Fruit fly (Drosophila melanogaster) whole organism, pupa: Measurements from ENCODE around the gene CG32263.

Experiments used
- CG10348 ChIP-seq: fragments of 200-800 bp; sonication (Bioruptor generic); IDR thresholded peaks from 2 replicates; pipeline ENCODE4 v1.3.6; 2022; ENCODE audit warnings: missing biosample characterization, missing genetic modification characterization
- CG13204 ChIP-seq: fragments of 200-800 bp; sonication (Bioruptor generic); optimal IDR thresholded peaks from 2 replicates; lab custom pipeline; 2018; ENCODE audit warnings: missing biosample characterization, mild to moderate bottlenecking, missing genetic modification characterization, moderate library complexity
- CG15710 ChIP-seq: fragments of 200-800 bp; sonication (Bioruptor generic); optimal IDR thresholded peaks from 2 replicates; lab custom pipeline; 2018; ENCODE audit warnings: missing biosample characterization, mild to moderate bottlenecking, missing genetic modification characterization, moderate library complexity
- CG8301 ChIP-seq: fragments of 200-800 bp; sonication (Bioruptor generic); optimal IDR thresholded peaks from 2 replicates; lab custom pipeline; 2018; ENCODE audit warnings: missing biosample characterization, mild to moderate bottlenecking, missing genetic modification characterization
- D1 ChIP-seq: fragments of 200-800 bp; sonication (Bioruptor generic); optimal IDR thresholded peaks from 2 replicates; lab custom pipeline; 2018; ENCODE audit warnings: missing biosample characterization, mild to moderate bottlenecking, missing genetic modification characterization, moderate library complexity
- EcR ChIP-seq: fragments of 200-800 bp; sonication (Bioruptor generic); optimal IDR thresholded peaks from 3 replicates; lab custom pipeline; 2019; ENCODE audit warnings: missing biosample characterization, missing genetic modification characterization, mild to moderate bottlenecking, moderate library complexity, missing genetic modification reagents
- Ets98B ChIP-seq: fragments of 200-800 bp; sonication (Bioruptor generic); IDR thresholded peaks from 2 replicates; pipeline ENCODE4 v1.3.6; 2022; ENCODE audit warnings: missing biosample characterization, missing genetic modification characterization
- Pif1A ChIP-seq: fragments of 200-800 bp; sonication (Bioruptor generic); optimal IDR thresholded peaks from 3 replicates; lab custom pipeline; 2016; ENCODE audit warnings: missing biosample characterization, missing genetic modification characterization
- fd96Ca ChIP-seq: fragments of 200-800 bp; sonication (Bioruptor generic); IDR thresholded peaks from 3 replicates; pipeline ENCODE4 v1.3.6; 2022; ENCODE audit warnings: missing biosample characterization, missing genetic modification characterization
- gl ChIP-seq: fragments of 200-800 bp; sonication (Bioruptor generic); optimal IDR thresholded peaks from 2 replicates; lab custom pipeline; 2018; ENCODE audit warnings: missing biosample characterization, mild to moderate bottlenecking, missing genetic modification characterization

- no peak for TF ChIP-seq CG13204 (GFP tag; lab: Kevin White, UChicago)
- TF ChIP-seq fd96Ca (GFP tag; lab: Robert Waterston, UW) = no peak
- no peak for TF ChIP-seq EcR (GFP tag; lab: Kevin White, UChicago)
- no peak for TF ChIP-seq gl (tag; lab: Kevin White, UChicago)
- TF ChIP-seq CG15710 (tag; lab: Kevin White, UChicago) = no peak
- TF ChIP-seq CG8301 (tag; lab: Kevin White, UChicago) = no peak
- no peak for TF ChIP-seq D1
- TF ChIP-seq Pif1A (GFP tag; lab: Kevin White, UChicago) = no peak
- no peak; the same call in 1 of the 2 replicates for TF ChIP-seq Ets98B (GFP tag; lab: Robert Waterston, UW)
- TF ChIP-seq CG10348 (GFP tag; lab: Robert Waterston, UW) = no peak
These were observed 14.5 kb upstream of the CG32263 start for dm6 chr3L:3825485-3825813.
